Fruit fly (Drosophila melanogaster): ENCODE measurements around the gene Rlip.

Rlip gene

DNA sequence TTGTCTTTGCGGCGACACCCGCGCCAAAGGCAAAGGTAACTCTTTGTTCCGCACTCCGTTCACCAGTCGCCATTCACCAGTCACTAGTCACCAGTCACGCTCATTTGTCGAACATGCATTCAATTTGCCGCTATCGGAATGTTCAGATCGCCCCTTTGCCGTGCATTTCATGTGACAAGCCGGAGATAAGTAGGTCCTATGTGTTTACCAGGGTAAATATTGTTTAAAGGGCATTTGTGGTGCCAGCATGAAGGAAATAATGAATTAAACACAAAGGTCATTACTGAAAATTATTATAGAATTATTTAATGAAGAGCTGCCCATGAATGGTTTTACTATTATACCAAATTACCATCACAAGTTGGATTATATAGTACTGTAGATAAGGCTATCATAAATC lies 16.4 kb upstream of the Rlip start (continued):
- TF ChIP-seq Fer2 (tag; optimal IDR thresholded peaks at IDR 0.05) = no peak
- peak; percentile 5 for TF ChIP-seq Nf-YB (GFP tag; optimal IDR thresholded peaks at IDR 0.05)
- TF ChIP-seq jigr1 (GFP tag; IDR thresholded peaks at IDR 0.05) = no peak
- TF ChIP-seq CG6765 (GFP tag; optimal IDR thresholded peaks at IDR 0.05) = no peak
- TF ChIP-seq nerfin-2 (GFP tag; IDR thresholded peaks at IDR 0.05; ENCODE audit: partially characterized antibody) = no peak
- TF ChIP-seq Sin3A (optimal IDR thresholded peaks at IDR 0.05) = no peak
- TF ChIP-seq CG11504 (tag; optimal IDR thresholded peaks at IDR 0.05) = no peak
- no peak for TF ChIP-seq CG12071 (GFP tag; optimal IDR thresholded peaks at IDR 0.05)
- TF ChIP-seq CG4404 (GFP tag; IDR thresholded peaks at IDR 0.05) = no peak
- TF ChIP-seq croc (GFP tag; conservative IDR thresholded peaks at IDR 0.05) = no peak
- no peak for TF ChIP-seq tio (GFP tag; optimal IDR thresholded peaks at IDR 0.05)
- no peak for TF ChIP-seq CG4360 (GFP tag; IDR thresholded peaks at IDR 0.05)
- TF ChIP-seq CG11085 (GFP tag; IDR thresholded peaks at IDR 0.05) = no peak
- TF ChIP-seq PHDP (tag; optimal IDR thresholded peaks at IDR 0.05) = no peak
- TF ChIP-seq cg (GFP tag; optimal IDR thresholded peaks at IDR 0.05) = no peak
- no peak for TF ChIP-seq CG3407 (GFP tag; optimal IDR thresholded peaks at IDR 0.05)
- no peak for TF ChIP-seq CG32532 (GFP tag; IDR thresholded peaks at IDR 0.05)
- TF ChIP-seq gcm (GFP tag; optimal IDR thresholded peaks at IDR 0.05) = peak; percentile 3
- TF ChIP-seq CG9727 (GFP tag; optimal IDR thresholded peaks at IDR 0.05) = no peak
- peak; percentile 7 for TF ChIP-seq CG8359 (GFP tag; optimal IDR thresholded peaks at IDR 0.05; ENCODE audit: borderline replicate concordance)
- no peak for TF ChIP-seq tx (GFP tag; optimal IDR thresholded peaks at IDR 0.05)
- peak; percentile 74 for TF ChIP-seq CG33557 (GFP tag; optimal IDR thresholded peaks at IDR 0.05)
- TF ChIP-seq fd3F (GFP tag; optimal IDR thresholded peaks at IDR 0.05) = no peak
- no peak for TF ChIP-seq CG12769 (tag; optimal IDR thresholded peaks at IDR 0.05)
- no peak for TF ChIP-seq Sox102F (GFP tag; optimal IDR thresholded peaks at IDR 0.05)
- no peak for TF ChIP-seq Atf3 (GFP tag; optimal IDR thresholded peaks at IDR 0.05)
- no peak for TF ChIP-seq CG6654 (GFP tag; optimal IDR thresholded peaks at IDR 0.05)
- TF ChIP-seq CG8478 (optimal IDR thresholded peaks at IDR 0.05) = no peak
- TF ChIP-seq br (optimal IDR thresholded peaks at IDR 0.05) = no peak
- no peak for TF ChIP-seq CG8290 (GFP tag; optimal IDR thresholded peaks at IDR 0.05)
- TF ChIP-seq CG8290 (tag; optimal IDR thresholded peaks at IDR 0.05) = no peak
- no peak for TF ChIP-seq NK7.1 (GFP tag; optimal IDR thresholded peaks at IDR 0.05)
- no peak for TF ChIP-seq sug (tag; optimal IDR thresholded peaks at IDR 0.05)
- TF ChIP-seq Rx (GFP tag; IDR thresholded peaks at IDR 0.05) = no peak
- no peak for TF ChIP-seq HHEX (GFP tag; optimal IDR thresholded peaks at IDR 0.05)
- TF ChIP-seq CG10959 (GFP tag; IDR thresholded peaks at IDR 0.05) = no peak
- no peak for TF ChIP-seq gro (GFP tag; optimal IDR thresholded peaks at IDR 0.05)
- no peak for TF ChIP-seq CG17568 (GFP tag; optimal IDR thresholded peaks at IDR 0.05)
- no peak for TF ChIP-seq pita (GFP tag; optimal IDR thresholded peaks at IDR 0.05)
- no peak for TF ChIP-seq dmrt99B (tag; optimal IDR thresholded peaks at IDR 0.05)
- TF ChIP-seq CG9932 (GFP tag; IDR thresholded peaks at IDR 0.05) = no peak

DNA sequence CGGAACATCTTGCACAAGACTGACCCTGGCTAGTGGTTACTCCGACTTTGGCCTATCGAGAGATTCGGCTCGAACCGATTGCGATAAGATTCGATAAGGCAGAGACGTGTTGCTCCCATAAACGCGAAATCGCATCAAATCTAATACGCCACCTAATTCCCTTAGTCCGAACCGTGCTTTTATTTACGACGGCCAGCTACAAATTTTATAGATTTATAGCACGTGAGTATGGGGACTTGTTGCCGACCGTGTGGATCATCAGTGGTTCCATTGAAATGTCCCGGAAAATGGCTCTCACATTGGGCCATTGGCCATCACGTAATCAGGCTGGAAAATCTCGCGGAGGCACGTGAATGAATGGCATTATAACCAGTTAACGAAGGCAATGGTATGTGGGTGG lies 10.5 kb upstream of the Rlip start, which contains the start of gene Alp5:
Alp5 (minus strand) TSS at position 24 of the 400 bp plus-strand sequence.
- TF ChIP-seq gfzf (GFP tag; optimal IDR thresholded peaks at IDR 0.05) = no peak
- no peak for TF ChIP-seq CkIIα-i1 (GFP tag; IDR thresholded peaks at IDR 0.05)
- no peak for TF ChIP-seq crol (GFP tag; IDR thresholded peaks at IDR 0.05)
- no peak for TF ChIP-seq CG11085 (GFP tag; IDR thresholded peaks at IDR 0.05)
- peak; percentile 54 for TF ChIP-seq sug (tag; optimal IDR thresholded peaks at IDR 0.05)
- TF ChIP-seq CG9932 (GFP tag; IDR thresholded peaks at IDR 0.05) = no peak
- TF ChIP-seq CG3163 (GFP tag; optimal IDR thresholded peaks at IDR 0.05) = no peak
- no peak for TF ChIP-seq schlank (tag; optimal IDR thresholded peaks at IDR 0.05)
- no peak for TF ChIP-seq CG14667 (GFP tag; IDR thresholded peaks at IDR 0.05)
- TF ChIP-seq chinmo (GFP tag; IDR thresholded peaks at IDR 0.05; ENCODE audit: partially characterized antibody) = 0 out of 4 replicates have a peak, but pooled peaks have one; percentile 33
- TF ChIP-seq CG17802 (tag; optimal IDR thresholded peaks at IDR 0.05) = no peak
- no peak for TF ChIP-seq CrebB (tag; optimal IDR thresholded peaks at IDR 0.05)
- no peak for TF ChIP-seq CG4617 (GFP tag; optimal IDR thresholded peaks at IDR 0.05; ENCODE audit: borderline replicate concordance)
- TF ChIP-seq pho (GFP tag; optimal IDR thresholded peaks at IDR 0.05) = no peak
- TF ChIP-seq pum (GFP tag; optimal IDR thresholded peaks at IDR 0.05) = no peak
- TF ChIP-seq sd (tag; optimal IDR thresholded peaks at IDR 0.05) = peak; percentile 2
- TF ChIP-seq caup (GFP tag; optimal IDR thresholded peaks at IDR 0.05; ENCODE audit: severe bottlenecking) = no peak
